Worm (Caenorhabditis elegans) whole organism, mixed stage, embryonic: ENCODE data around the gene T12A7.9.

Source experiments
- M03D4.4 ChIP-seq: sonication (generic microtip); optimal IDR thresholded peaks from 2 replicates; lab custom pipeline; 2017; ENCODE audit warnings: mild to moderate bottlenecking, missing genetic modification characterization, missing compliant biosample characterization
- blmp-1 ChIP-seq: fragments of 150-350 bp; optimal IDR thresholded peaks from 2 replicates; lab custom pipeline; 2014; ENCODE audit warnings: missing biosample characterization, missing genetic modification characterization
- ceh-39 ChIP-seq: fragments of 150-350 bp; optimal IDR thresholded peaks from 2 replicates; lab custom pipeline; 2014; ENCODE audit warnings: missing biosample characterization, missing genetic modification characterization
- ceh-43 ChIP-seq: fragments of 200-800 bp; sonication (Bioruptor generic); optimal IDR thresholded peaks from 2 replicates; lab custom pipeline; 2018; ENCODE audit warnings: mild to moderate bottlenecking, missing genetic modification characterization, moderate library complexity, missing compliant biosample characterization
- ceh-83 ChIP-seq: fragments of 200-800 bp; sonication (Bioruptor generic); optimal IDR thresholded peaks from 2 replicates; lab custom pipeline; 2018; ENCODE audit warnings: mild to moderate bottlenecking, missing genetic modification characterization, missing compliant biosample characterization
- ces-1 ChIP-seq: fragments of 150-350 bp; optimal IDR thresholded peaks from 2 replicates; lab custom pipeline; 2014; ENCODE audit warnings: missing biosample characterization, missing genetic modification reagents, missing genetic modification characterization
- cnd-1 ChIP-seq: fragments of 200-800 bp; sonication (Bioruptor generic); optimal IDR thresholded peaks from 2 replicates; lab custom pipeline; 2018; ENCODE audit warnings: mild to moderate bottlenecking, missing genetic modification characterization, missing compliant biosample characterization
- drap-1 ChIP-seq: fragments of 200-800 bp; sonication (Bioruptor generic); optimal IDR thresholded peaks from 3 replicates; lab custom pipeline; 2018; ENCODE audit warnings: mild to moderate bottlenecking, missing genetic modification characterization, missing compliant biosample characterization
- elt-1 ChIP-seq: sonication (generic microtip); optimal IDR thresholded peaks from 2 replicates; lab custom pipeline; 2017; ENCODE audit warnings: missing genetic modification characterization, mild to moderate bottlenecking, missing compliant biosample characterization, antibody characterized with exemption, moderate library complexity, borderline replicate concordance; ENCODE audit not compliant: insufficient read depth
- elt-3 ChIP-seq: fragments of 150-350 bp; optimal IDR thresholded peaks from 2 replicates; lab custom pipeline; 2014; ENCODE audit warnings: missing biosample characterization, missing genetic modification characterization
- flh-1 ChIP-seq: fragments of 200-800 bp; sonication (Bioruptor generic); optimal IDR thresholded peaks from 2 replicates; lab custom pipeline; 2018; ENCODE audit warnings: mild to moderate bottlenecking, missing genetic modification characterization, moderate library complexity, missing compliant biosample characterization
- ham-2 ChIP-seq: fragments of 200-800 bp; sonication (Bioruptor generic); optimal IDR thresholded peaks from 2 replicates; lab custom pipeline; 2018; ENCODE audit warnings: mild to moderate bottlenecking, missing genetic modification characterization, missing compliant biosample characterization
- hlh-1 ChIP-seq: fragments of 150-350 bp; optimal IDR thresholded peaks from 2 replicates; lab custom pipeline; 2014; ENCODE audit warnings: missing biosample characterization, missing genetic modification reagents, missing genetic modification characterization
- lin-13 ChIP-seq: fragments of 150-350 bp; optimal IDR thresholded peaks from 2 replicates; lab custom pipeline; 2014; ENCODE audit warnings: missing biosample characterization, missing genetic modification characterization
- lin-32 ChIP-seq: fragments of 200-800 bp; sonication (Bioruptor generic); optimal IDR thresholded peaks from 2 replicates; lab custom pipeline; 2018; ENCODE audit warnings: mild to moderate bottlenecking, missing genetic modification characterization, missing compliant biosample characterization
- lsy-2 ChIP-seq: fragments of 150-350 bp; optimal IDR thresholded peaks from 2 replicates; lab custom pipeline; 2014; ENCODE audit warnings: missing biosample characterization, missing genetic modification characterization
- mab-5 ChIP-seq: fragments of 150-350 bp; optimal IDR thresholded peaks from 2 replicates; lab custom pipeline; 2014; ENCODE audit warnings: missing biosample characterization, missing genetic modification characterization
- mep-1 ChIP-seq: fragments of 150-350 bp; optimal IDR thresholded peaks from 2 replicates; lab custom pipeline; 2017; ENCODE audit warnings: missing biosample characterization, missing genetic modification reagents, missing genetic modification characterization, inconsistent platforms
- nhr-12 ChIP-seq: fragments of 150-350 bp; optimal IDR thresholded peaks from 2 replicates; lab custom pipeline; 2014; ENCODE audit warnings: missing biosample characterization, missing genetic modification characterization
- nhr-2 ChIP-seq: fragments of 150-350 bp; optimal IDR thresholded peaks from 2 replicates; lab custom pipeline; 2014; ENCODE audit warnings: missing biosample characterization, missing genetic modification characterization
- nhr-237 ChIP-seq: fragments of 150-350 bp; optimal IDR thresholded peaks from 2 replicates; lab custom pipeline; 2014; ENCODE audit warnings: missing biosample characterization, missing genetic modification characterization
- nhr-28 ChIP-seq: fragments of 150-350 bp; optimal IDR thresholded peaks from 2 replicates; lab custom pipeline; 2014; ENCODE audit warnings: missing biosample characterization, missing genetic modification characterization
- nhr-76 ChIP-seq: sonication (generic microtip); optimal IDR thresholded peaks from 2 replicates; lab custom pipeline; 2017; ENCODE audit warnings: missing biosample characterization, missing genetic modification characterization
- pha-4 ChIP-seq: fragments of 150-350 bp; optimal IDR thresholded peaks from 2 replicates; lab custom pipeline; 2018; ENCODE audit warnings: missing biosample characterization, missing genetic modification reagents, missing genetic modification characterization
- sem-2 ChIP-seq: fragments of 200-800 bp; sonication (Bioruptor generic); optimal IDR thresholded peaks from 2 replicates; lab custom pipeline; 2018; ENCODE audit warnings: mild to moderate bottlenecking, missing genetic modification characterization, missing compliant biosample characterization
- snpc-4 ChIP-seq: fragments of 150-350 bp; optimal IDR thresholded peaks from 2 replicates; lab custom pipeline; 2014; ENCODE audit warnings: missing biosample characterization, missing genetic modification characterization
- sptf-1 ChIP-seq: sonication (generic microtip); optimal IDR thresholded peaks from 2 replicates; lab custom pipeline; 2017; ENCODE audit warnings: mild to moderate bottlenecking, missing genetic modification characterization, moderate library complexity, missing compliant biosample characterization
- unc-120 ChIP-seq: sonication (generic microtip); optimal IDR thresholded peaks from 2 replicates; lab custom pipeline; 2017; ENCODE audit warnings: missing genetic modification characterization, missing compliant biosample characterization; ENCODE audit not compliant: poor library complexity, severe bottlenecking
- unc-39 ChIP-seq: fragments of 150-350 bp; optimal IDR thresholded peaks from 2 replicates; lab custom pipeline; 2014; ENCODE audit warnings: missing biosample characterization, missing genetic modification characterization
- unc-62 ChIP-seq: fragments of 150-350 bp; optimal IDR thresholded peaks from 2 replicates; lab custom pipeline; 2014; ENCODE audit warnings: missing biosample characterization, missing genetic modification reagents, missing genetic modification characterization
- zip-8 ChIP-seq: fragments of 150-350 bp; optimal IDR thresholded peaks from 2 replicates; lab custom pipeline; 2014; ENCODE audit warnings: missing biosample characterization, missing genetic modification characterization
- ztf-11 ChIP-seq: fragments of 150-350 bp; optimal IDR thresholded peaks from 2 replicates; lab custom pipeline; 2014; ENCODE audit warnings: missing biosample characterization, missing genetic modification characterization

Gene T12A7.9

DNA sequence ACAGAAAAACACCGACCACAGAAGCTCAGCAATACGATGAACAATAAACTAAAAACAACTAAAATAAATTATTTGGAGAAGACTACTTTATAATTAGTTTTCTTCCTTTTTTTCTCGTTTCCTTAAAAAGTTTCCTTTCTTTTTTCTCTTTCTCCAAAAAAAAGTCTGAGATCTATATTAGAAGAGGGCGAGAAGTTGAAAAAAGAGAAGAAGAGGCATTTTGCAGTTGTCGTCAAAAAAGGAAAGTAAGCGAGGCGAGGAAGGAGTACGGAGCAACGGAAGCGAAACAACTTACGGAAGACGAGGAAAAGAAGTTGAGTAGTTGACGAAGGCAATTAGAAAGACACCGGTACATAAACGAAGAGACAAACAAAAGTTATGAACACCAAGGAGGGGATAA lies 40.2 kb upstream of the T12A7.9 start:
- TF ChIP-seq hlh-1 (tag; lab: Kevin White, UChicago) (no peak), lin-32 (GFP tag; lab: Kevin White, UChicago) (no peak), lin-13 (tag; lab: Kevin White, UChicago) (no peak), ztf-11 (no peak), cnd-1 (tag; lab: Kevin White, UChicago) (no peak), sem-2 (no peak), unc-62 (GFP tag; lab: Kevin White, UChicago) (no peak), nhr-28 (tag; lab: Kevin White, UChicago) (no peak), sptf-1 (tag; lab: Kevin White, UChicago) (no peak), nhr-76 (no peak), ceh-43 (no peak), blmp-1 (tag; lab: Kevin White, UChicago) (no peak), ham-2 (GFP tag; lab: Kevin White, UChicago) (no peak), unc-39 (tag; lab: Kevin White, UChicago) (no peak), ceh-39 (tag; lab: Kevin White, UChicago) (no peak), nhr-12 (no peak), nhr-2 (tag; lab: Kevin White, UChicago) (no peak)

- TF ChIP-seq ces-1 (peak; percentile 73), unc-120 (tag; lab: Kevin White, UChicago) (no peak), hlh-1 (tag; lab: Kevin White, UChicago) (no peak)
- TF ChIP-seq, all 35 proteins: peak for 1
Observed at ce11 chrIV:11793170-11793569, 37.4 kb upstream of the T12A7.9 start.

DNA sequence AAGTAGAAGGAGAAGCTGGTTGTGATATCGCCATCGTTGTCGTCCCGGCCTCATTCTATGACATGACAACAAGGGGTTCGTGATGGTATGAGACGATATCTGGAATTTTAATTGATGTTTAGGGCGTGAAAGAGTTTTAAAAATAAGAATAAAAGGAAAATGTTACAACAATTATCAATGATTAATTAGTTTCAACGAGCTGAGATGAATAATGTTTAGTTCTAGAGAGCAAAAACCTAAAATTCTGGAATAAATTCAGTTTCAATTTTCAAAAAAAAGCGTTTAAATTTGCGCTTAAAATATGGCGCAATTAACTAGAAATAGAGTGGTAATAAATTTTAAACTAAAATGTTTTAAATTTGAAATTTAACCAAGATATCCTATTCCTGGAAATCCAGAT lies 36.7 kb upstream of the T12A7.9 start, which contains the start of gene H01G02.3:
Gene H01G02.3 (minus strand): TSS at position 101 of the 400 bp plus-strand sequence.
- no peak for TF ChIP-seq sem-2
- TF ChIP-seq lsy-2 (tag; lab: Kevin White, UChicago), result no peak
- no peak for TF ChIP-seq ceh-43
- TF ChIP-seq nhr-28 (tag; lab: Kevin White, UChicago), result no peak
- TF ChIP-seq M03D4.4 (tag; lab: Kevin White, UChicago), result no peak
- TF ChIP-seq ceh-39 (tag; lab: Kevin White, UChicago), result no peak
- TF ChIP-seq pha-4 (tag; lab: Kevin White, UChicago), result no peak
- no peak for TF ChIP-seq nhr-2 (tag; lab: Kevin White, UChicago)
- TF ChIP-seq cnd-1 (tag; lab: Kevin White, UChicago), result no peak
- no peak for TF ChIP-seq hlh-1 (tag; lab: Kevin White, UChicago)
- TF ChIP-seq flh-1 (GFP tag; lab: Kevin White, UChicago), result no peak
- TF ChIP-seq nhr-12, result no peak
- no peak for TF ChIP-seq blmp-1 (tag; lab: Kevin White, UChicago)
- no peak for TF ChIP-seq unc-62 (GFP tag; lab: Kevin White, UChicago)
- no peak for TF ChIP-seq mab-5 (tag; lab: Kevin White, UChicago)
- TF ChIP-seq lin-13 (tag; lab: Kevin White, UChicago), result no peak
- no peak for TF ChIP-seq zip-8 (tag; lab: Kevin White, UChicago)
- TF ChIP-seq ceh-83, result no peak
- TF ChIP-seq ces-1, result no peak
- TF ChIP-seq, all 35 proteins: peak for 0

DNA sequence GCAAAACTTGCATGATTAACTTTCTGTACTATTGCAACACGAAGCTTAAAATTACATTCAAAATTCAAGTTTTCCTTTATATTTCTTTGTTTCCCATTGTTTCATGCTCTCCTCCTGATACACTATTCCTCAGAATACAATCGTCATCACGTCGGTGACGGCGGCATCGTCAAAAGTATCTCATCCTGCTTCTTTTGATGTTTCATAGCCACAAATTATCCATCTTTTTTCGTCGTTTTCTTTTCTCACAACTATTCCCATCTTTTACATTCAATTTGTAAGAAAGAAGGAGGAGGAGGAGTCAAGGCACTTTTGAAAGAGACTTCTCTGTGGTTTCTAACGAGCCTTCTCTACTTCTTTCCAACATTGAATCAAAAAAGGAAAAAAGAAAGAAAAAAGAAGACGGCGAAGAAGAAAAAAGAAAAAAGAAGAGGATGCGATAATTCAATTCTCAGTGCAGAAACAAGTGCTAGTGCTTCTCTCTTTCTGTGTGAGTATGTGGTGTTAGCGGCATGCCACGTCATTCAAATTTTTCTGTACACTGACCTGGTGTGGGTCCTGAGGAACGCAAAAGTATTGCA lies 32.7 kb upstream of the T12A7.9 start:
- no peak for TF ChIP-seq elt-1 (tag; lab: Kevin White, UChicago)
- peak; percentile 92 for TF ChIP-seq ces-1
- no peak for TF ChIP-seq mep-1
- TF ChIP-seq nhr-237 (tag; lab: Kevin White, UChicago), result no peak
- no peak for TF ChIP-seq lsy-2 (tag; lab: Kevin White, UChicago)
- no peak for TF ChIP-seq sptf-1 (tag; lab: Kevin White, UChicago)

- TF ChIP-seq lsy-2 (tag; lab: Kevin White, UChicago) (no peak), M03D4.4 (tag; lab: Kevin White, UChicago) (no peak), lin-13 (tag; lab: Kevin White, UChicago) (no peak), ceh-43 (no peak), mep-1 (no peak), unc-120 (tag; lab: Kevin White, UChicago) (no peak), elt-3 (tag; lab: Kevin White, UChicago) (no peak), nhr-76 (no peak), sptf-1 (tag; lab: Kevin White, UChicago) (no peak), nhr-12 (no peak), snpc-4 (no peak), ham-2 (GFP tag; lab: Kevin White, UChicago) (no peak), blmp-1 (tag; lab: Kevin White, UChicago) (no peak), hlh-1 (tag; lab: Kevin White, UChicago) (no peak), lin-32 (GFP tag; lab: Kevin White, UChicago) (no peak), drap-1 (GFP tag; lab: Kevin White, UChicago) (no peak), nhr-237 (tag; lab: Kevin White, UChicago) (no peak), cnd-1 (tag; lab: Kevin White, UChicago) (no peak)
Observed at ce11 chrIV:11787793-11788192, 32.0 kb upstream of the T12A7.9 start.
